Worm (Caenorhabditis elegans): ENCODE data around the gene col-177.
A peak's percentile ranks its signal among the peaks of the same experiment; 100 is the strongest.

Gene col-177

DNA sequence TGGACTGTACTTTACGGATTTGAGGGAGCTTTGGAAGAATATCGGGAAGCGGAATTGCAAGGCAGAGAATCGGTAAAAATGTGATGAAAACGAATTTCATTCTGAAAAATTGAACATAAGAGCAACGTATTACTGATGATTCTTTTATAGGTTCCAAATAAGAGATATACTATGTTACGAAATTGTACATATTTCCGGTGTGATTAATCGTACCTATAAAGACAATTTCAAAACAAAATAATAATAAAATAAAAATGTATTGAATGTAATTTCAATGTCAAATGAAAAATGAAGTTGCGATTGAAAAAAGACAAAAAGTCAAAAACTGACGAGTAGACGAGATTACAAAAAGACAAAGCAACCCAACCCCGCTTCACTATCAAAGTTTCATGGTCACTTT, 7.3 kb upstream of the col-177 start, which contains the start of gene ttr-31:
TSS of gene ttr-31 (minus strand) at position 101 of the 400 bp plus-strand sequence.
- no peak for TF ChIP-seq K12H6.12 (tag; optimal IDR thresholded peaks at IDR 0.05)
- TF ChIP-seq madf-6 (GFP tag; IDR thresholded peaks at IDR 0.05), result no peak
- no peak for TF ChIP-seq lsy-27 (tag; optimal IDR thresholded peaks at IDR 0.05; ENCODE audit: borderline replicate concordance, insufficient read depth)
- TF ChIP-seq B0035.1 (tag; optimal IDR thresholded peaks at IDR 0.05), result no peak
- TF ChIP-seq lag-1 (GFP tag; IDR thresholded peaks at IDR 0.05), result no peak
- TF ChIP-seq F37B4.10 (GFP tag; IDR thresholded peaks at IDR 0.05), result no peak
- no peak for TF ChIP-seq T26A5.8 (tag; optimal IDR thresholded peaks at IDR 0.05)
- TF ChIP-seq egrh-3 (GFP tag; IDR thresholded peaks at IDR 0.05), result no peak
- no peak for TF ChIP-seq nhr-120 (GFP tag; IDR thresholded peaks at IDR 0.05)
- no peak for TF ChIP-seq ceh-58 (GFP tag; IDR thresholded peaks at IDR 0.05)
- TF ChIP-seq K11D2.4 (GFP tag; IDR thresholded peaks at IDR 0.05), result no peak
- TF ChIP-seq ceh-40 (GFP tag; IDR thresholded peaks at IDR 0.05), result no peak
- TF ChIP-seq snpc-1.3 (tag; optimal IDR thresholded peaks at IDR 0.05; ENCODE audit: insufficient read depth), result no peak

ce11 chrX:11008052-11008451, 6.4 kb upstream of the col-177 start, which contains the start of gene del-5:
TSS of gene del-5 (minus strand) at chrX:11008181.
- TF ChIP-seq unc-62 (GFP tag; optimal IDR thresholded peaks at IDR 0.05) (peak; percentile 14), nhr-80 (tag; optimal IDR thresholded peaks at IDR 0.05) (peak; percentile 58), ets-4 (GFP tag; optimal IDR thresholded peaks at IDR 0.05) (peak; percentile 73), nhr-90 (tag; optimal IDR thresholded peaks at IDR 0.05) (no peak), Y95B8A.8 (GFP tag; IDR thresholded peaks at IDR 0.05) (no peak)

DNA sequence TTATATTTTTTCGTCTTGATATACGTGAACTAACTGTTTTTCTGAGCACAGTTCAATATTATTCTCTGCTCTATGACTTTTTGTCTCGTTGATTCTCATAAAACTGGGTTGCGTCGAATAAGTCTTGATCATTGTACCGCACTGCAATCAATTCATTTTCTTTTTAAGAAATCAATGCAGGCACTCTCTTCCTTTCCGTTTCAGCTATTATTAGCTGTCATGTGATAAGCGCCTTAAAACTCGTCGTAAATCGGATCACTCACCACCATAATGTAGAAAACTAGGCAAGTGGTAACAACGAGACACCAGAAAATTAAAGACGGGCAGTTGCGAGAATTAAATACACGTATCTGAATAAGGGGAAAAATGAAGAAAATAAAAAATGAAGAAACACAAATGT, 5.7 kb upstream of the col-177 start:
- TF ChIP-seq dpff-1 (tag; optimal IDR thresholded peaks at IDR 0.05) (no peak), F57C9.4 (tag; optimal IDR thresholded peaks at IDR 0.05) (no peak), ztf-25 (GFP tag; IDR thresholded peaks at IDR 0.05) (no peak), F10E7.11 (tag; optimal IDR thresholded peaks at IDR 0.05) (no peak), nfya-2 (GFP tag; IDR thresholded peaks at IDR 0.05) (no peak), let-607 (tag; optimal IDR thresholded peaks at IDR 0.05) (no peak), nhr-80 (tag; optimal IDR thresholded peaks at IDR 0.05) (peak; percentile 42), lin-35 (GFP tag; optimal IDR thresholded peaks at IDR 0.05) (no peak)

DNA sequence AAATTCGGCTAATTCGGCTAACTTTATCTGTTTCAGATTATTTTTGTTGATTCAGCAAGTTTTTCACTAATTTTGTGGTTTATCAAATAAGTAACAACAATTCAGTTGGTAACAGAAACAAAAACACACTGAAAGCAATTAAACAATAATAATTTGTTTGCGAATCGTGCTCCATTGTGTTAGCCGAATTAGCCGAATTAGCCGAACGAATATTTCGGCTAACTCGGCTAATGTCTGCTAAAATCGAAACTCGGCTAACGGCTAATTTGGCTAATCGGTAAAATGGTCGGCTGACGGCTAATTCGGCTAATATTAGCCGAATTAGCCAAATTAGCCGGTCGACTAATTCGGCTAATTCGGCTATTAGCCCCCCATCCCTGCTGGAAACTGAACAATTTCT, 2.1 kb upstream of the col-177 start:
- TF ChIP-seq aptf-3 (GFP tag; IDR thresholded peaks at IDR 0.05) (no peak), attf-3 (GFP tag; conservative IDR thresholded peaks at IDR 0.05) (no peak), lin-54 (GFP tag; optimal IDR thresholded peaks at IDR 0.05) (no peak), egl-44 (GFP tag; IDR thresholded peaks at IDR 0.05) (no peak), mes-4 (tag; optimal IDR thresholded peaks at IDR 0.05) (no peak), ceh-91 (GFP tag; IDR thresholded peaks at IDR 0.05) (no peak), dox-1 (GFP tag; IDR thresholded peaks at IDR 0.05) (no peak), K11D2.4 (GFP tag; IDR thresholded peaks at IDR 0.05) (no peak)

- TF ChIP-seq pha-4 (tag; optimal IDR thresholded peaks at IDR 0.05) (no peak), ccch-3 (GFP tag; optimal IDR thresholded peaks at IDR 0.05) (no peak), lsl-1 (GFP tag; optimal IDR thresholded peaks at IDR 0.05) (no peak), mcd-1 (GFP tag; IDR thresholded peaks at IDR 0.05) (no peak), F52B5.7 (tag; optimal IDR thresholded peaks at IDR 0.05) (no peak), F33H1.4 (GFP tag; IDR thresholded peaks at IDR 0.05) (no peak)
Observed at ce11 chrX:10999176-10999575, 2.5 kb downstream of the col-177 start, which contains the start of gene F59F3.6. TSS of gene F59F3.6 (minus strand) at chrX:10999276.
